Worm (Caenorhabditis elegans): Measurements from ENCODE around the gene Y41E3.7.

The Y41E3.7 gene

ce11 chrIV:15013517-15014085 is at the start of gene Y41E3.7:
Gene Y41E3.7, plus strand, starts transcription at chrIV:15014035.
- TF ChIP-seq ceh-83 (GFP tag; optimal IDR thresholded peaks at IDR 0.05), result no peak
- TF ChIP-seq nhr-2 (tag; optimal IDR thresholded peaks at IDR 0.05), result no peak
- no peak for TF ChIP-seq snpc-4 (tag; optimal IDR thresholded peaks at IDR 0.05)
- TF ChIP-seq ham-2 (GFP tag; optimal IDR thresholded peaks at IDR 0.05), result peak; percentile 29
- peak; percentile 18 for TF ChIP-seq ces-1 (GFP tag; optimal IDR thresholded peaks at IDR 0.05)

ce11 chrIV:14978204-14978603 is 35.6 kb upstream of the Y41E3.7 start:
- TF ChIP-seq mab-5 (tag; optimal IDR thresholded peaks at IDR 0.05) (no peak), ces-1 (GFP tag; optimal IDR thresholded peaks at IDR 0.05) (peak; percentile 74)

ce11 chrIV:14981311-14981710 is 32.5 kb upstream of the Y41E3.7 start, which contains the start of gene atln-2:
Gene atln-2, plus strand, starts transcription at chrIV:14981611.
- TF ChIP-seq unc-39 (tag; optimal IDR thresholded peaks at IDR 0.05) (no peak), ceh-83 (GFP tag; optimal IDR thresholded peaks at IDR 0.05) (no peak), ceh-43 (GFP tag; optimal IDR thresholded peaks at IDR 0.05) (no peak), nhr-12 (tag; optimal IDR thresholded peaks at IDR 0.05) (no peak), mab-5 (tag; optimal IDR thresholded peaks at IDR 0.05) (no peak), bed-3 (GFP tag; optimal IDR thresholded peaks at IDR 0.05) (no peak), unc-120 (tag; optimal IDR thresholded peaks at IDR 0.05; ENCODE audit: poor library complexity, severe bottlenecking) (no peak), ztf-11 (tag; optimal IDR thresholded peaks at IDR 0.05) (no peak), cnd-1 (tag; optimal IDR thresholded peaks at IDR 0.05) (no peak), tbx-8 (GFP tag; optimal IDR thresholded peaks at IDR 0.05) (no peak), ceh-39 (tag; optimal IDR thresholded peaks at IDR 0.05) (no peak)

- TF ChIP-seq ham-2 (GFP tag; optimal IDR thresholded peaks at IDR 0.05) (no peak), flh-1 (GFP tag; optimal IDR thresholded peaks at IDR 0.05) (no peak), tbx-8 (GFP tag; optimal IDR thresholded peaks at IDR 0.05) (no peak), ztf-11 (tag; optimal IDR thresholded peaks at IDR 0.05) (no peak), mep-1 (tag; optimal IDR thresholded peaks at IDR 0.05) (no peak), nhr-12 (tag; optimal IDR thresholded peaks at IDR 0.05) (no peak), sptf-1 (tag; optimal IDR thresholded peaks at IDR 0.05) (no peak), ceh-39 (tag; optimal IDR thresholded peaks at IDR 0.05) (no peak), cnd-1 (tag; optimal IDR thresholded peaks at IDR 0.05) (no peak), drap-1 (GFP tag; optimal IDR thresholded peaks at IDR 0.05) (no peak), ceh-83 (GFP tag; optimal IDR thresholded peaks at IDR 0.05) (no peak), pha-4 (tag; optimal IDR thresholded peaks at IDR 0.05) (no peak), unc-62 (GFP tag; optimal IDR thresholded peaks at IDR 0.05) (no peak), lin-13 (tag; optimal IDR thresholded peaks at IDR 0.05) (no peak), mab-5 (tag; optimal IDR thresholded peaks at IDR 0.05) (no peak), elt-1 (tag; optimal IDR thresholded peaks at IDR 0.05; ENCODE audit: borderline replicate concordance, insufficient read depth) (no peak)
Observed at ce11 chrIV:14985019-14985418, 28.8 kb upstream of the Y41E3.7 start.

- TF ChIP-seq ces-1 (GFP tag; optimal IDR thresholded peaks at IDR 0.05) (no peak), nhr-76 (tag; optimal IDR thresholded peaks at IDR 0.05) (no peak), unc-62 (GFP tag; optimal IDR thresholded peaks at IDR 0.05) (no peak), mls-2 (tag; optimal IDR thresholded peaks at IDR 0.05) (no peak), unc-120 (tag; optimal IDR thresholded peaks at IDR 0.05; ENCODE audit: poor library complexity, severe bottlenecking) (no peak), lin-13 (tag; optimal IDR thresholded peaks at IDR 0.05) (no peak), zip-8 (tag; optimal IDR thresholded peaks at IDR 0.05) (no peak), snpc-4 (tag; optimal IDR thresholded peaks at IDR 0.05) (no peak), hlh-1 (tag; optimal IDR thresholded peaks at IDR 0.05) (no peak), unc-39 (tag; optimal IDR thresholded peaks at IDR 0.05) (no peak), mab-5 (tag; optimal IDR thresholded peaks at IDR 0.05) (no peak), nhr-12 (tag; optimal IDR thresholded peaks at IDR 0.05) (no peak), mep-1 (tag; optimal IDR thresholded peaks at IDR 0.05) (no peak), nhr-28 (tag; optimal IDR thresholded peaks at IDR 0.05) (no peak), elt-1 (tag; optimal IDR thresholded peaks at IDR 0.05; ENCODE audit: borderline replicate concordance, insufficient read depth) (no peak)
Observed at ce11 chrIV:14985859-14986258, 28.0 kb upstream of the Y41E3.7 start.

- TF ChIP-seq pha-4 (tag; optimal IDR thresholded peaks at IDR 0.05) (no peak), nhr-28 (tag; optimal IDR thresholded peaks at IDR 0.05) (no peak), drap-1 (GFP tag; optimal IDR thresholded peaks at IDR 0.05) (no peak), lin-32 (GFP tag; optimal IDR thresholded peaks at IDR 0.05) (no peak), mls-2 (tag; optimal IDR thresholded peaks at IDR 0.05) (no peak), ceh-39 (tag; optimal IDR thresholded peaks at IDR 0.05) (no peak), ham-2 (GFP tag; optimal IDR thresholded peaks at IDR 0.05) (no peak), tbx-8 (GFP tag; optimal IDR thresholded peaks at IDR 0.05) (no peak), nhr-237 (tag; optimal IDR thresholded peaks at IDR 0.05) (no peak), cnd-1 (tag; optimal IDR thresholded peaks at IDR 0.05) (no peak), hlh-1 (tag; optimal IDR thresholded peaks at IDR 0.05) (no peak), sem-2 (GFP tag; optimal IDR thresholded peaks at IDR 0.05) (no peak), nhr-2 (tag; optimal IDR thresholded peaks at IDR 0.05) (no peak), sptf-1 (tag; optimal IDR thresholded peaks at IDR 0.05) (no peak), ztf-11 (tag; optimal IDR thresholded peaks at IDR 0.05) (no peak), ceh-83 (GFP tag; optimal IDR thresholded peaks at IDR 0.05) (no peak), unc-39 (tag; optimal IDR thresholded peaks at IDR 0.05) (no peak), nhr-76 (tag; optimal IDR thresholded peaks at IDR 0.05) (no peak), M03D4.4 (tag; optimal IDR thresholded peaks at IDR 0.05) (no peak)
Observed at ce11 chrIV:14986684-14987083, 27.2 kb upstream of the Y41E3.7 start, which contains the start of gene dpy-4. Gene dpy-4, minus strand, starts transcription at chrIV:14986784.
